Fruit fly (Drosophila melanogaster) whole organism, embryonic: ENCODE results near the gene CG33969.

Source experiments
- Asciz ChIP-seq: fragments of 200-800 bp; sonication (Bioruptor generic); optimal IDR thresholded peaks from 2 replicates; lab custom pipeline; 2017; ENCODE audit warnings: missing biosample characterization, mild to moderate bottlenecking, missing genetic modification characterization, missing genetic modification reagents
- BEAF-32 ChIP-seq: fragments of 200-800 bp; sonication (Bioruptor generic); optimal IDR thresholded peaks from 3 replicates; lab custom pipeline; 2017; ENCODE audit warnings: missing biosample characterization, missing genetic modification characterization, mild to moderate bottlenecking, moderate library complexity, missing genetic modification reagents
- CG1024 ChIP-seq: fragments of 200-800 bp; sonication (Bioruptor generic); IDR thresholded peaks from 2 replicates; pipeline ENCODE4 v1.3.6; 2022; ENCODE audit warnings: missing biosample characterization, missing genetic modification characterization
- CG10274 ChIP-seq: fragments of 200-800 bp; sonication (Bioruptor generic); optimal IDR thresholded peaks from 3 replicates; lab custom pipeline; 2017; ENCODE audit warnings: missing biosample characterization, mild to moderate bottlenecking, missing genetic modification characterization
- CG12104 ChIP-seq: fragments of 200-800 bp; sonication (Bioruptor generic); optimal IDR thresholded peaks from 3 replicates; lab custom pipeline; 2016; ENCODE audit warnings: missing biosample characterization, missing genetic modification characterization
- CG13123 ChIP-seq: fragments of 200-800 bp; sonication (Bioruptor generic); optimal IDR thresholded peaks from 2 replicates; lab custom pipeline; 2016; ENCODE audit warnings: missing biosample characterization, missing genetic modification characterization
- CG13775 ChIP-seq: fragments of 200-800 bp; sonication (Bioruptor generic); optimal IDR thresholded peaks from 3 replicates; lab custom pipeline; 2017; ENCODE audit warnings: missing biosample characterization, mild to moderate bottlenecking, missing genetic modification characterization
- CG14710 ChIP-seq: fragments of 200-800 bp; sonication (Bioruptor generic); optimal IDR thresholded peaks from 3 replicates; lab custom pipeline; 2019; ENCODE audit warnings: missing biosample characterization, mild to moderate bottlenecking, missing genetic modification characterization, moderate library complexity
- CG15269 ChIP-seq: fragments of 200-800 bp; sonication (Bioruptor generic); optimal IDR thresholded peaks from 2 replicates; lab custom pipeline; 2018; ENCODE audit warnings: missing biosample characterization, mild to moderate bottlenecking, missing genetic modification characterization, moderate library complexity
- CG15514 ChIP-seq: fragments of 200-800 bp; sonication (Bioruptor generic); optimal IDR thresholded peaks from 3 replicates; lab custom pipeline; 2017; ENCODE audit warnings: missing biosample characterization, missing genetic modification characterization, mild to moderate bottlenecking, moderate library complexity, missing genetic modification reagents
- CG1603 ChIP-seq: fragments of 200-800 bp; sonication (Bioruptor generic); optimal IDR thresholded peaks from 2 replicates; lab custom pipeline; 2019; ENCODE audit warnings: missing biosample characterization, mild to moderate bottlenecking, missing genetic modification characterization, moderate library complexity
- CG1647 ChIP-seq: fragments of 200-800 bp; sonication (Bioruptor generic); optimal IDR thresholded peaks from 3 replicates; lab custom pipeline; 2016; ENCODE audit warnings: missing biosample characterization, missing genetic modification characterization
- CG16779 ChIP-seq: fragments of 200-800 bp; sonication (Bioruptor generic); IDR thresholded peaks from 2 replicates; pipeline ENCODE4 v1.3.6; 2022; ENCODE audit warnings: missing biosample characterization, missing genetic modification characterization
- CG18764 ChIP-seq: fragments of 200-800 bp; sonication (Bioruptor generic); optimal IDR thresholded peaks from 3 replicates; lab custom pipeline; 2016; ENCODE audit warnings: missing biosample characterization, missing genetic modification characterization
- CG2712 ChIP-seq: fragments of 200-800 bp; optimal IDR thresholded peaks from 3 replicates; lab custom pipeline; 2019; ENCODE audit warnings: missing biosample characterization, mild to moderate bottlenecking, missing genetic modification characterization, moderate library complexity
- CG33213 ChIP-seq: fragments of 200-800 bp; sonication (Bioruptor generic); optimal IDR thresholded peaks from 3 replicates; lab custom pipeline; 2016; ENCODE audit warnings: missing biosample characterization, missing genetic modification characterization
- CG8944 ChIP-seq: fragments of 200-800 bp; sonication (Bioruptor generic); optimal IDR thresholded peaks from 3 replicates; lab custom pipeline; 2016; ENCODE audit warnings: missing biosample characterization, missing genetic modification characterization
- CkIIα-i1 ChIP-seq: fragments of 200-800 bp; sonication (Bioruptor generic); IDR thresholded peaks from 2 replicates; pipeline ENCODE4 v1.3.6; 2022; ENCODE audit warnings: missing biosample characterization, missing genetic modification characterization
- CoRest ChIP-seq: fragments of 200-800 bp; sonication (Bioruptor generic); optimal IDR thresholded peaks from 3 replicates; lab custom pipeline; 2018; ENCODE audit warnings: missing biosample characterization, mild to moderate bottlenecking, missing genetic modification characterization, moderate library complexity
- Dad ChIP-seq: fragments of 200-800 bp; sonication (Bioruptor generic); optimal IDR thresholded peaks from 3 replicates; lab custom pipeline; 2016; ENCODE audit warnings: missing biosample characterization, missing genetic modification characterization
- Fer1 ChIP-seq: fragments of 200-800 bp; sonication (Bioruptor generic); optimal IDR thresholded peaks from 2 replicates; lab custom pipeline; 2017; ENCODE audit warnings: missing biosample characterization, mild to moderate bottlenecking, missing genetic modification characterization
- H15 ChIP-seq: fragments of 200-800 bp; sonication (Bioruptor generic); IDR thresholded peaks from 3 replicates; pipeline ENCODE4 v1.3.6; 2022; ENCODE audit warnings: missing biosample characterization, missing genetic modification characterization
- Hr51 ChIP-seq, 2 experiments: fragments of 200-800 bp; sonication (Bioruptor generic); optimal IDR thresholded peaks; 2 replicates in 1 of 2; 3 replicates in 1 of 2; lab custom pipeline; 2016 to 2018; ENCODE audit warnings: missing biosample characterization in 2 of 2, missing genetic modification characterization in 2 of 2, mild to moderate bottlenecking in 1 of 2, moderate library complexity in 1 of 2
- MESR4 ChIP-seq: fragments of 200-800 bp; sonication (Bioruptor generic); optimal IDR thresholded peaks from 2 replicates; lab custom pipeline; 2018; ENCODE audit warnings: missing biosample characterization, mild to moderate bottlenecking, missing genetic modification characterization, moderate library complexity
- Meics ChIP-seq: fragments of 200-800 bp; sonication (Bioruptor generic); optimal IDR thresholded peaks from 2 replicates; lab custom pipeline; 2017; ENCODE audit warnings: missing biosample characterization, mild to moderate bottlenecking, missing genetic modification characterization
- NFAT ChIP-seq: fragments of 200-800 bp; sonication (Bioruptor generic); IDR thresholded peaks from 2 replicates; pipeline ENCODE4 v1.3.6; 2022; ENCODE audit warnings: missing biosample characterization, missing genetic modification characterization
- Opbp ChIP-seq: fragments of 200-800 bp; sonication (Bioruptor generic); IDR thresholded peaks from 3 replicates; pipeline ENCODE4 v1.3.6; 2022; ENCODE audit warnings: missing biosample characterization, missing genetic modification characterization; ENCODE audit not compliant: partially characterized antibody
- Rx ChIP-seq: fragments of 200-800 bp; sonication (Bioruptor generic); IDR thresholded peaks from 2 replicates; pipeline ENCODE4 v1.3.6; 2022; ENCODE audit warnings: missing biosample characterization, missing genetic modification characterization
- Scr ChIP-seq: fragments of 200-800 bp; sonication (Bioruptor generic); IDR thresholded peaks from 2 replicates; pipeline ENCODE4 v1.3.6; 2022; ENCODE audit warnings: missing biosample characterization, missing genetic modification characterization; ENCODE audit not compliant: partially characterized antibody
- Sox100B ChIP-seq: fragments of 200-800 bp; sonication (Bioruptor generic); optimal IDR thresholded peaks from 3 replicates; lab custom pipeline; 2018; ENCODE audit warnings: missing biosample characterization, mild to moderate bottlenecking, missing genetic modification characterization
- Ssrp ChIP-seq: fragments of 200-800 bp; sonication (Bioruptor generic); optimal IDR thresholded peaks from 2 replicates; lab custom pipeline; 2018; ENCODE audit warnings: missing biosample characterization, mild to moderate bottlenecking, missing genetic modification characterization, moderate library complexity
- Stat92E ChIP-seq, 3 experiments: fragments of >200 bp in 2 of 3; fragments of 200-800 bp in 1 of 3; sonication (Bioruptor generic) in 1 of 3; optimal IDR thresholded peaks; 2 replicates each; lab custom pipeline; 2017 to 2019; ENCODE audit warnings: missing biosample characterization in 3 of 3, missing genetic modification characterization in 3 of 3, mild to moderate bottlenecking in 1 of 3, moderate library complexity in 1 of 3
- Xbp1 ChIP-seq: fragments of 200-800 bp; sonication (Bioruptor generic); optimal IDR thresholded peaks from 3 replicates; lab custom pipeline; 2016; ENCODE audit warnings: missing biosample characterization, mild to moderate bottlenecking, missing genetic modification characterization
- ac ChIP-seq: fragments of 200-800 bp; sonication (Bioruptor generic); optimal IDR thresholded peaks from 3 replicates; lab custom pipeline; 2017; ENCODE audit warnings: missing biosample characterization, mild to moderate bottlenecking, missing genetic modification characterization
- aop ChIP-seq: fragments of 200-800 bp; sonication (Bioruptor generic); IDR thresholded peaks from 2 replicates; pipeline ENCODE4 v1.3.6; 2022; ENCODE audit warnings: missing biosample characterization, missing genetic modification characterization
- az2 ChIP-seq: fragments of 200-800 bp; sonication (Bioruptor generic); optimal IDR thresholded peaks from 3 replicates; lab custom pipeline; 2016; ENCODE audit warnings: missing biosample characterization, missing genetic modification characterization
- cato ChIP-seq: fragments of 200-800 bp; sonication (Bioruptor generic); optimal IDR thresholded peaks from 2 replicates; lab custom pipeline; 2016; ENCODE audit warnings: missing biosample characterization, missing genetic modification characterization, borderline replicate concordance
- danr ChIP-seq: fragments of 200-800 bp; sonication (Bioruptor generic); IDR thresholded peaks from 2 replicates; pipeline ENCODE4 v1.3.6; 2022; ENCODE audit warnings: missing biosample characterization, missing genetic modification characterization
- gce ChIP-seq: fragments of 200-800 bp; sonication (Bioruptor generic); IDR thresholded peaks from 3 replicates; pipeline ENCODE4 v1.3.6; 2022; ENCODE audit warnings: missing biosample characterization, missing genetic modification characterization
- gfzf ChIP-seq: fragments of 200-800 bp; sonication (Bioruptor generic); optimal IDR thresholded peaks from 2 replicates; lab custom pipeline; 2016; ENCODE audit warnings: missing biosample characterization, mild to moderate bottlenecking, missing genetic modification characterization, moderate library complexity
- org-1 ChIP-seq: fragments of 200-800 bp; sonication (Bioruptor generic); optimal IDR thresholded peaks from 2 replicates; lab custom pipeline; 2017; ENCODE audit warnings: missing biosample characterization, missing genetic modification characterization
- pan ChIP-seq, 4 experiments: fragments of >200 bp in 3 of 4; fragments of 200-800 bp in 1 of 4; sonication (Bioruptor generic) in 1 of 4; optimal IDR thresholded peaks in 3 of 4; IDR thresholded peaks in 1 of 4; 2 replicates each; pipeline versions ENCODE4 v1.3.6 to Lab custom; 2017 to 2022; ENCODE audit warnings: missing biosample characterization in 2 of 4, missing genetic modification characterization in 2 of 4, mixed read lengths in 1 of 4
- pfk ChIP-seq: fragments of 200-800 bp; sonication (Bioruptor generic); optimal IDR thresholded peaks from 2 replicates; lab custom pipeline; 2018; ENCODE audit warnings: missing biosample characterization, mild to moderate bottlenecking, missing genetic modification characterization, moderate library complexity
- sd ChIP-seq: fragments of 200-800 bp; sonication (Bioruptor generic); optimal IDR thresholded peaks from 3 replicates; lab custom pipeline; 2018; ENCODE audit warnings: missing biosample characterization, mild to moderate bottlenecking, missing genetic modification characterization, moderate library complexity
- shn ChIP-seq: fragments of 200-800 bp; sonication (Bioruptor generic); optimal IDR thresholded peaks from 3 replicates; lab custom pipeline; 2016; ENCODE audit warnings: missing biosample characterization, missing genetic modification characterization
- trh ChIP-seq: fragments of 200-800 bp; sonication (Bioruptor generic); optimal IDR thresholded peaks from 2 replicates; lab custom pipeline; 2016; ENCODE audit warnings: missing biosample characterization, missing genetic modification characterization
- vnd ChIP-seq: fragments of 200-800 bp; sonication (Bioruptor generic); IDR thresholded peaks from 3 replicates; pipeline ENCODE4 v1.3.6; 2022; ENCODE audit warnings: missing biosample characterization, missing genetic modification characterization; ENCODE audit not compliant: partially characterized antibody
- zfh1 ChIP-seq: fragments of 200-800 bp; sonication (Bioruptor generic); IDR thresholded peaks from 3 replicates; pipeline ENCODE4 v1.3.6; 2022; ENCODE audit warnings: missing biosample characterization, missing genetic modification characterization

CG33969 gene

DNA sequence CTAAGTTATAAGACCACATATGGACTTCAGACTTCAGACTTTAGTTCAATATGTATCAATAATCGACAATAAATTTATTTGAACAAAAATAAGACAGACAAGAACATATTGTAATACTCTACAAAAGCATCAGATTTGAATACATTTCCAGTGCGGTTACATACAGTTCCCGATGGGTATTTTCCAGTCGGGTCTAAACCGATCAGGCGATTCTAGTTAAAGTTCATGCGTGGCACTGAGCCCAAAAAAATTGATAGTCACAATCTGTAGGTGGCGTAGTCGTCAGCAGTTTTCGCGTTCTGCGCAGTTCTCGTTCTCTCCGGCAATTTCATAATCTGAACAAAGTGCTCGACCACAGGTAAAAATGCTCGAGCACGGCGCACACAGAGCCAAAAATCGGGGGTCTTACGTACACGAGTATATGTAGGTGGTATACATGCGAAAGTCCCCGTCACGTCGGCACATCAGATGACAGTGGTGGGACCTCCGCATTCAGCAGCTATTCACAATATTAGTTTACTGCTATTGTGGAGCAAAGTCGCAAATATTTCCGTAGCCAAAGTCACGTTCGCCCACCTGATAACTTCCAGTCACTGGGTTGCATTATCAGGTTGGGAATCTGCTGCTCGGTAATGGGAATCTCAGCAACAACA lies 2.0 kb upstream of the CG33969 start (continued):
- TF ChIP-seq CG15269 (tag; lab: Kevin White, UChicago) (peak; percentile 55), Fer1 (GFP tag; lab: Kevin White, UChicago) (peak; percentile 69), H15 (GFP tag; lab: Robert Waterston, UW) (no peak), Ssrp (tag; lab: Kevin White, UChicago) (no peak), zfh1 (GFP tag; lab: Robert Waterston, UW) (no peak), NFAT (GFP tag; lab: Robert Waterston, UW) (peak; percentile 29), pan (optimal IDR thresholded peaks at IDR 0.05; lab: Kevin White, UChicago) (no peak), pan (GFP tag; optimal IDR thresholded peaks at IDR 0.05 in 1 of 2, IDR thresholded peaks at IDR 0.05 in 1 of 2) (peak in 1 of 2 experiments; percentile 31), gce (GFP tag; lab: Robert Waterston, UW) (no peak; the same call in 2 of the 3 replicates), Hr51 (GFP tag; optimal IDR thresholded peaks at IDR 0.05; lab: Kevin White, UChicago) (peak; percentile 28 to 62), CG18764 (GFP tag; lab: Kevin White, UChicago) (no peak), CG16779 (GFP tag; lab: Robert Waterston, UW) (no peak), CG15514 (GFP tag; lab: Kevin White, UChicago) (peak; percentile 38), Rx (GFP tag; lab: Robert Waterston, UW) (no peak), CG12104 (GFP tag; lab: Kevin White, UChicago) (no peak), shn (GFP tag; lab: Kevin White, UChicago) (peak; percentile 29), aop (GFP tag; lab: Robert Waterston, UW) (no peak; the same call in 1 of the 2 replicates), org-1 (no peak), BEAF-32 (GFP tag; lab: Kevin White, UChicago) (no peak), CoRest (tag; lab: Kevin White, UChicago) (peak; percentile 57), Xbp1 (GFP tag; lab: Kevin White, UChicago) (peak; percentile 40), danr (no peak), Asciz (GFP tag; lab: Kevin White, UChicago) (no peak), CG8944 (peak; percentile 8), pfk (GFP tag; lab: Kevin White, UChicago) (peak; percentile 58), trh (GFP tag; lab: Kevin White, UChicago) (no peak), Dad (GFP tag; lab: Kevin White, UChicago) (no peak), CG1024 (GFP tag; lab: Robert Waterston, UW) (no peak), sd (tag; lab: Kevin White, UChicago) (peak; percentile 70), gfzf (GFP tag; lab: Kevin White, UChicago) (no peak), CG14710 (no peak), CG33213 (GFP tag; lab: Kevin White, UChicago) (no peak), vnd (GFP tag; lab: Robert Waterston, UW) (peak; percentile 28; the same call in 1 of the 3 replicates), CG1647 (GFP tag; lab: Kevin White, UChicago) (peak; percentile 54), Sox100B (GFP tag; lab: Kevin White, UChicago) (peak; percentile 13), CG13123 (GFP tag; lab: Kevin White, UChicago) (no peak), az2 (GFP tag; lab: Kevin White, UChicago) (no peak), Stat92E (GFP tag; optimal IDR thresholded peaks at IDR 0.05; lab: Kevin White, UChicago) (no peak), ac (GFP tag; lab: Kevin White, UChicago) (no peak), MESR4 (GFP tag; lab: Kevin White, UChicago) (no peak), CkIIα-i1 (GFP tag; lab: Robert Waterston, UW) (no peak), Opbp (GFP tag; lab: Robert Waterston, UW) (no peak), cato (GFP tag; lab: Kevin White, UChicago) (no peak), CG10274 (GFP tag; lab: Kevin White, UChicago) (peak; percentile 13), Scr (GFP tag; lab: Robert Waterston, UW) (no peak), CG2712 (peak; percentile 33), CG13775 (GFP tag; lab: Kevin White, UChicago) (peak; percentile 37), Meics (GFP tag; lab: Kevin White, UChicago) (peak; percentile 76), CG1603 (tag; lab: Kevin White, UChicago) (no peak)
